Worm (Caenorhabditis elegans) whole organism, young adult: ENCODE measurements around the gene math-23.

Experiments
- K11D2.4 ChIP-seq: fragments of 200-800 bp; sonication (Bioruptor generic); IDR thresholded peaks from 2 replicates; pipeline ENCODE4 v1.3.6; 2022; ENCODE audit warnings: missing genetic modification reagents, missing genetic modification characterization, missing compliant biosample characterization
- Y95B8A.8 ChIP-seq: fragments of 200-800 bp; sonication (Bioruptor generic); IDR thresholded peaks from 2 replicates; pipeline ENCODE4 v1.3.6; 2022; ENCODE audit warnings: missing genetic modification reagents, missing genetic modification characterization, missing compliant biosample characterization
- atf-7 ChIP-seq: sonication (generic microtip); optimal IDR thresholded peaks from 2 replicates; lab custom pipeline; 2017; ENCODE audit warnings: mild to moderate bottlenecking, missing genetic modification characterization, missing compliant biosample characterization
- bed-1 ChIP-seq: fragments of 200-800 bp; sonication (Bioruptor generic); IDR thresholded peaks from 2 replicates; pipeline ENCODE4 v1.3.6; 2022; ENCODE audit warnings: missing genetic modification reagents, missing genetic modification characterization, missing compliant biosample characterization
- cebp-1 ChIP-seq, 2 experiments: fragments of 200-800 bp in 1 of 2; sonication (Bioruptor generic) in 1 of 2; sonication (generic microtip) in 1 of 2; IDR thresholded peaks in 1 of 2; optimal IDR thresholded peaks in 1 of 2; 2 replicates each; pipeline versions ENCODE4 v1.3.6 to Lab custom; 2017 to 2022; ENCODE audit warnings: missing compliant biosample characterization in 2 of 2, missing genetic modification characterization in 2 of 2, mild to moderate bottlenecking in 1 of 2, missing genetic modification reagents in 1 of 2, moderate library complexity in 1 of 2
- hmg-1.2 ChIP-seq: fragments of 200-800 bp; sonication (Bioruptor generic); IDR thresholded peaks from 2 replicates; pipeline ENCODE4 v1.3.6; 2022; ENCODE audit warnings: missing genetic modification reagents, missing genetic modification characterization, missing compliant biosample characterization
- madf-8 ChIP-seq: fragments of 200-800 bp; sonication (Bioruptor generic); conservative IDR thresholded peaks from 2 replicates; pipeline ENCODE4 v1.3.6; 2022; ENCODE audit warnings: missing genetic modification reagents, missing genetic modification characterization, missing compliant biosample characterization
- somi-1 ChIP-seq: fragments of 200-800 bp; sonication (Bioruptor generic); optimal IDR thresholded peaks from 2 replicates; lab custom pipeline; 2018; ENCODE audit warnings: mild to moderate bottlenecking, missing genetic modification characterization, missing compliant biosample characterization
- zfh-2 ChIP-seq: fragments of 200-800 bp; sonication (Bioruptor generic); conservative IDR thresholded peaks from 2 replicates; pipeline ENCODE4 v1.3.6; 2022; ENCODE audit warnings: missing genetic modification reagents, missing genetic modification characterization, missing compliant biosample characterization
- ztf-26 ChIP-seq: sonication (generic microtip); optimal IDR thresholded peaks from 2 replicates; lab custom pipeline; 2017; ENCODE audit warnings: missing genetic modification characterization, missing compliant biosample characterization

math-23 gene

ce11 chrII:1949119-1949518, 47.0 kb downstream of the math-23 start (continued):
- no peak for TF ChIP-seq cebp-1 (GFP tag; IDR thresholded peaks at IDR 0.05; lab: Robert Waterston, UW)
- no peak for TF ChIP-seq cebp-1 (tag; optimal IDR thresholded peaks at IDR 0.05; lab: Kevin White, UChicago)
- no peak for TF ChIP-seq Y95B8A.8 (GFP tag; lab: Robert Waterston, UW)
- TF ChIP-seq ztf-26: no peak
- TF ChIP-seq atf-7 (tag; lab: Kevin White, UChicago): peak; percentile 24
- no peak for TF ChIP-seq zfh-2
- no peak for TF ChIP-seq madf-8
- TF ChIP-seq bed-1 (GFP tag; lab: Robert Waterston, UW): no peak
- TF ChIP-seq hmg-1.2 (GFP tag; lab: Robert Waterston, UW): no peak
- TF ChIP-seq K11D2.4 (GFP tag; lab: Robert Waterston, UW): no peak
- TF ChIP-seq somi-1 (GFP tag; lab: Kevin White, UChicago): no peak
